Worm (Caenorhabditis elegans): ENCODE data around the gene K05F6.14.

DNA sequence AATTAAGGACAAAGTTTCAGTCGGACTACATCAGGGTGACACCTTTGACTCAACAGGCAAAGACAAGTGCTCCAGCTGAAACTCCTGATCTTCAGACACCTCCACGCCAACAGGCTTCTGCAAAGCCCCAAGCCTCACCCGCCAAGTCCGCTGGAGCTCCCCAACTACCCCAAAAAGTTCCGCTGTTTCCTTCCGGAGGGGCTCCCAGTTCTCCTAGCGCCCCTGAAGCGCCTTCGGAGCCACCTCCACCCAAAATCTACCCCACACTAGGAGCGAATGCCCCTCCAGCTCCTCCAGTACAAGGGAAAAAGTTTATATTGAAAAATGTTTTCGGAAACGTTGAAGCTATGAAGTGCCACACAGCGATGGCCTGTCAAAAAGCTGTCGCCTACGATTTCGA is 41.1 kb downstream of the K05F6.14 start:
- TF ChIP-seq lin-11 (tag; optimal IDR thresholded peaks at IDR 0.05) (no peak), lin-39 (tag; optimal IDR thresholded peaks at IDR 0.05) (no peak), lsy-2 (tag; optimal IDR thresholded peaks at IDR 0.05) (no peak), egl-27 (tag; optimal IDR thresholded peaks at IDR 0.05) (no peak), nhr-25 (tag; optimal IDR thresholded peaks at IDR 0.05) (no peak), Y55F3AM.14 (GFP tag; optimal IDR thresholded peaks at IDR 0.05) (no peak), nhr-237 (tag; optimal IDR thresholded peaks at IDR 0.05) (no peak), R02D3.7 (tag; optimal IDR thresholded peaks at IDR 0.05) (no peak), ztf-4 (tag; optimal IDR thresholded peaks at IDR 0.05) (no peak), blmp-1 (tag; optimal IDR thresholded peaks at IDR 0.05; ENCODE audit: insufficient read depth) (no peak)
